Worm (Caenorhabditis elegans) whole organism, L4 larva: ENCODE data around the gene glb-15.

Source experiments
- F26F4.8 ChIP-seq: fragments of 200-800 bp; sonication (Bioruptor generic); conservative IDR thresholded peaks from 2 replicates; pipeline ENCODE4 v1.3.6; 2022; ENCODE audit warnings: missing genetic modification characterization, missing compliant biosample characterization
- Y75B8A.6 ChIP-seq: fragments of 200-800 bp; sonication (Bioruptor generic); IDR thresholded peaks from 2 replicates; pipeline ENCODE4 v1.3.6; 2022; ENCODE audit warnings: missing genetic modification reagents, missing genetic modification characterization, missing compliant biosample characterization
- aly-2 ChIP-seq: sonication (generic microtip); optimal IDR thresholded peaks from 2 replicates; lab custom pipeline; 2018; ENCODE audit warnings: missing biosample characterization, missing genetic modification characterization
- ama-1 ChIP-seq: fragments of 150-350 bp; optimal IDR thresholded peaks from 2 replicates; lab custom pipeline; 2014; ENCODE audit warnings: inconsistent platforms, mixed read lengths
- hlh-30 ChIP-seq: sonication (generic microtip); optimal IDR thresholded peaks from 2 replicates; lab custom pipeline; 2017; ENCODE audit warnings: antibody characterized with exemption, mild to moderate bottlenecking, missing genetic modification characterization, missing compliant biosample characterization; ENCODE audit not compliant: insufficient read depth
- lin-13 ChIP-seq: fragments of 150-350 bp; optimal IDR thresholded peaks from 2 replicates; lab custom pipeline; 2014; ENCODE audit warnings: missing biosample characterization, missing genetic modification reagents, missing genetic modification characterization
- lin-39 ChIP-seq: fragments of 150-350 bp; optimal IDR thresholded peaks from 2 replicates; lab custom pipeline; 2014; ENCODE audit warnings: missing biosample characterization, missing genetic modification reagents, missing genetic modification characterization
- mdl-1 ChIP-seq, 2 experiments: fragments of 150-350 bp in 1 of 2; sonication (generic microtip) in 1 of 2; optimal IDR thresholded peaks; 2 replicates each; lab custom pipeline; 2014 to 2017; ENCODE audit warnings: missing biosample characterization in 2 of 2, missing genetic modification characterization in 2 of 2
- mxl-3 ChIP-seq: fragments of 200-800 bp; sonication (Bioruptor generic); optimal IDR thresholded peaks from 2 replicates; lab custom pipeline; 2018; ENCODE audit warnings: mild to moderate bottlenecking, missing genetic modification characterization, missing compliant biosample characterization
- nhr-11 ChIP-seq: fragments of 150-350 bp; optimal IDR thresholded peaks from 2 replicates; lab custom pipeline; 2014; ENCODE audit warnings: missing biosample characterization, missing genetic modification characterization
- nhr-237 ChIP-seq: sonication (generic microtip); optimal IDR thresholded peaks from 2 replicates; lab custom pipeline; 2017; ENCODE audit warnings: missing biosample characterization, missing genetic modification characterization
- nhr-28 ChIP-seq: fragments of 150-350 bp; optimal IDR thresholded peaks from 2 replicates; lab custom pipeline; 2014; ENCODE audit warnings: missing biosample characterization, missing genetic modification characterization
- nhr-76 ChIP-seq: fragments of 150-350 bp; optimal IDR thresholded peaks from 2 replicates; lab custom pipeline; 2014; ENCODE audit warnings: missing biosample characterization, missing genetic modification characterization
- zip-11 ChIP-seq: fragments of 200-800 bp; sonication (Bioruptor generic); IDR thresholded peaks from 2 replicates; pipeline ENCODE4 v1.3.6; 2022; ENCODE audit warnings: missing genetic modification characterization, missing compliant biosample characterization

- TF ChIP-seq hlh-30 (tag; lab: Kevin White, UChicago) (peak; percentile 72), mxl-3 (GFP tag; lab: Kevin White, UChicago) (peak; percentile 82), aly-2 (tag; lab: Kevin White, UChicago) (no peak), nhr-28 (peak; percentile 50), mdl-1 (tag; optimal IDR thresholded peaks at IDR 0.05; lab: Kevin White, UChicago) (peak; percentile 44 to 90), lin-39 (tag; lab: Kevin White, UChicago) (no peak), zip-11 (GFP tag; lab: Robert Waterston, UW) (no peak), nhr-11 (tag; lab: Kevin White, UChicago) (no peak), ama-1 (lab: Kevin White, UChicago) (no peak), nhr-76 (tag; lab: Kevin White, UChicago) (no peak), Y75B8A.6 (GFP tag; lab: Robert Waterston, UW) (no peak), F26F4.8 (GFP tag; lab: Robert Waterston, UW) (no peak), lin-13 (no peak), nhr-237 (tag; lab: Kevin White, UChicago) (no peak)
Observed at ce11 chrV:11644166-11644565, 26.1 kb upstream of the glb-15 start, which contains the start of gene bir-1.
